Fruit fly (Drosophila melanogaster) whole organism, embryonic: ENCODE results near the gene CG31109.

Experiments
- Blimp-1 ChIP-seq: fragments of 200-800 bp; sonication (Bioruptor generic); optimal IDR thresholded peaks from 3 replicates; lab custom pipeline; 2018; ENCODE audit warnings: missing biosample characterization, missing genetic modification characterization, mild to moderate bottlenecking, moderate library complexity, missing genetic modification reagents
- CG10462 ChIP-seq: fragments of 200-800 bp; sonication (Bioruptor generic); optimal IDR thresholded peaks from 2 replicates; lab custom pipeline; 2016; ENCODE audit warnings: missing biosample characterization, missing genetic modification characterization
- CG10979 ChIP-seq: fragments of 200-800 bp; sonication (Bioruptor generic); optimal IDR thresholded peaks from 2 replicates; lab custom pipeline; 2018; ENCODE audit warnings: missing biosample characterization, mild to moderate bottlenecking, missing genetic modification characterization, moderate library complexity
- CG12769 ChIP-seq: fragments of 200-800 bp; sonication (Bioruptor generic); optimal IDR thresholded peaks from 2 replicates; lab custom pipeline; 2019; ENCODE audit warnings: missing biosample characterization, mild to moderate bottlenecking, missing genetic modification characterization, moderate library complexity
- CG13424 ChIP-seq: fragments of 200-800 bp; sonication (Bioruptor generic); optimal IDR thresholded peaks from 2 replicates; lab custom pipeline; 2019; ENCODE audit warnings: missing biosample characterization, mild to moderate bottlenecking, missing genetic modification characterization, moderate library complexity
- CG15269 ChIP-seq: fragments of 200-800 bp; sonication (Bioruptor generic); optimal IDR thresholded peaks from 2 replicates; lab custom pipeline; 2018; ENCODE audit warnings: missing biosample characterization, mild to moderate bottlenecking, missing genetic modification characterization, moderate library complexity
- CG1603 ChIP-seq: fragments of 200-800 bp; sonication (Bioruptor generic); optimal IDR thresholded peaks from 2 replicates; lab custom pipeline; 2019; ENCODE audit warnings: missing biosample characterization, mild to moderate bottlenecking, missing genetic modification characterization, moderate library complexity
- CG17328 ChIP-seq: fragments of 200-800 bp; sonication (Bioruptor generic); IDR thresholded peaks from 2 replicates; pipeline ENCODE4 v1.3.6; 2022; ENCODE audit warnings: missing biosample characterization, missing genetic modification characterization
- CG18476 ChIP-seq: fragments of 200-800 bp; sonication (Bioruptor generic); optimal IDR thresholded peaks from 2 replicates; lab custom pipeline; 2016; ENCODE audit warnings: missing biosample characterization, mild to moderate bottlenecking, missing genetic modification characterization
- CG18619 ChIP-seq: fragments of 200-800 bp; sonication (Bioruptor generic); optimal IDR thresholded peaks from 3 replicates; lab custom pipeline; 2017; ENCODE audit warnings: missing biosample characterization, mild to moderate bottlenecking, missing genetic modification characterization
- CG3847 ChIP-seq: fragments of 200-800 bp; sonication (Bioruptor generic); IDR thresholded peaks from 2 replicates; pipeline ENCODE4 v1.3.6; 2022; ENCODE audit warnings: missing biosample characterization, missing genetic modification characterization
- Camta ChIP-seq: fragments of 200-800 bp; sonication (Bioruptor generic); optimal IDR thresholded peaks from 2 replicates; lab custom pipeline; 2016; ENCODE audit warnings: missing biosample characterization, missing genetic modification characterization
- Dfd ChIP-seq, 2 experiments: fragments of >200 bp; optimal IDR thresholded peaks; 2 replicates each; lab custom pipeline; 2017; ENCODE audit warnings: missing biosample characterization in 2 of 2, missing genetic modification characterization in 2 of 2
- Dip3 ChIP-seq: fragments of 200-800 bp; sonication (Bioruptor generic); optimal IDR thresholded peaks from 3 replicates; lab custom pipeline; 2016; ENCODE audit warnings: missing biosample characterization, missing genetic modification characterization
- Drgx ChIP-seq: fragments of 200-800 bp; sonication (Bioruptor generic); IDR thresholded peaks from 2 replicates; pipeline ENCODE4 v1.3.6; 2022; ENCODE audit warnings: missing biosample characterization, missing genetic modification characterization
- Eip74EF ChIP-seq, 2 experiments: fragments of 200-800 bp in 1 of 2; fragments of >200 bp in 1 of 2; sonication (Bioruptor generic) in 1 of 2; optimal IDR thresholded peaks; 2 replicates each; lab custom pipeline; 2017 to 2019; ENCODE audit warnings: missing biosample characterization in 2 of 2, missing genetic modification characterization in 2 of 2, mild to moderate bottlenecking in 1 of 2, moderate library complexity in 1 of 2
- Fer2 ChIP-seq: fragments of 200-800 bp; sonication (Bioruptor generic); optimal IDR thresholded peaks from 2 replicates; lab custom pipeline; 2018; ENCODE audit warnings: missing biosample characterization, mild to moderate bottlenecking, missing genetic modification characterization, moderate library complexity
- Fer3 ChIP-seq: fragments of 200-800 bp; sonication (Bioruptor generic); optimal IDR thresholded peaks from 2 replicates; lab custom pipeline; 2018; ENCODE audit warnings: missing biosample characterization, mild to moderate bottlenecking, missing genetic modification characterization, moderate library complexity
- GATAe ChIP-seq: fragments of 200-800 bp; sonication (Bioruptor generic); conservative IDR thresholded peaks from 2 replicates; pipeline ENCODE4 v1.3.6; 2022; ENCODE audit warnings: missing biosample characterization, missing genetic modification characterization
- Opbp ChIP-seq: fragments of 200-800 bp; sonication (Bioruptor generic); IDR thresholded peaks from 3 replicates; pipeline ENCODE4 v1.3.6; 2022; ENCODE audit warnings: missing biosample characterization, missing genetic modification characterization; ENCODE audit not compliant: partially characterized antibody
- Pdp1 ChIP-seq, 2 experiments: fragments of 200-800 bp; sonication (Bioruptor generic); optimal IDR thresholded peaks; 3 replicates each; lab custom pipeline; 2016; ENCODE audit warnings: missing biosample characterization in 2 of 2, missing genetic modification characterization in 2 of 2, mild to moderate bottlenecking in 1 of 2, moderate library complexity in 1 of 2
- Ravus ChIP-seq: fragments of 200-800 bp; sonication (Bioruptor generic); IDR thresholded peaks from 2 replicates; pipeline ENCODE4 v1.3.6; 2022; ENCODE audit warnings: missing biosample characterization, missing genetic modification characterization
- Six4 ChIP-seq: fragments of 200-800 bp; sonication (Bioruptor generic); optimal IDR thresholded peaks from 2 replicates; lab custom pipeline; 2016; ENCODE audit warnings: missing biosample characterization, missing genetic modification characterization
- Sox102F ChIP-seq: fragments of 200-800 bp; sonication (Bioruptor generic); optimal IDR thresholded peaks from 2 replicates; lab custom pipeline; 2018; ENCODE audit warnings: missing biosample characterization, mild to moderate bottlenecking, missing genetic modification characterization, moderate library complexity
- abd-A ChIP-seq: fragments of 200-800 bp; sonication (Bioruptor generic); optimal IDR thresholded peaks from 3 replicates; lab custom pipeline; 2019; ENCODE audit warnings: missing biosample characterization, mild to moderate bottlenecking, missing genetic modification characterization, moderate library complexity
- bsh ChIP-seq, 2 experiments: fragments of 200-800 bp; sonication (Bioruptor generic); optimal IDR thresholded peaks; 2 replicates each; lab custom pipeline; 2017 to 2018; ENCODE audit warnings: mild to moderate bottlenecking in 2 of 2, missing biosample characterization in 2 of 2, missing genetic modification characterization in 2 of 2, moderate library complexity in 1 of 2
- cas ChIP-seq: fragments of 200-800 bp; sonication (Bioruptor generic); IDR thresholded peaks from 2 replicates; pipeline ENCODE4 v1.3.6; 2022; ENCODE audit warnings: missing biosample characterization, missing genetic modification characterization
- cg ChIP-seq: fragments of 200-800 bp; sonication (Bioruptor generic); optimal IDR thresholded peaks from 3 replicates; lab custom pipeline; 2019; ENCODE audit warnings: missing biosample characterization, mild to moderate bottlenecking, missing genetic modification characterization, moderate library complexity
- chinmo ChIP-seq: fragments of 200-800 bp; sonication (Bioruptor generic); IDR thresholded peaks from 4 replicates; pipeline ENCODE4 v1.3.6; 2022; ENCODE audit warnings: missing biosample characterization, missing genetic modification characterization; ENCODE audit not compliant: partially characterized antibody
- corto ChIP-seq: fragments of 200-800 bp; sonication (Bioruptor generic); optimal IDR thresholded peaks from 2 replicates; lab custom pipeline; 2016; ENCODE audit warnings: missing biosample characterization, mild to moderate bottlenecking, missing genetic modification characterization, moderate library complexity
- cwo ChIP-seq: fragments of 200-800 bp; sonication (Bioruptor generic); optimal IDR thresholded peaks from 3 replicates; lab custom pipeline; 2017; ENCODE audit warnings: missing biosample characterization, missing genetic modification characterization, mild to moderate bottlenecking, moderate library complexity, missing genetic modification reagents
- da ChIP-seq: fragments of 200-800 bp; sonication (Bioruptor generic); optimal IDR thresholded peaks from 2 replicates; lab custom pipeline; 2016; ENCODE audit warnings: missing biosample characterization, missing genetic modification characterization
- esg ChIP-seq: fragments of 200-800 bp; sonication (Bioruptor generic); conservative IDR thresholded peaks from 2 replicates; pipeline ENCODE4 v1.3.6; 2022; ENCODE audit warnings: missing biosample characterization, missing genetic modification characterization
- ham ChIP-seq: fragments of 200-800 bp; sonication (Bioruptor generic); IDR thresholded peaks from 2 replicates; pipeline ENCODE4 v1.3.6; 2022; ENCODE audit warnings: missing biosample characterization, missing genetic modification characterization
- ind ChIP-seq: fragments of 200-800 bp; sonication (Bioruptor generic); optimal IDR thresholded peaks from 3 replicates; lab custom pipeline; 2016; ENCODE audit warnings: missing biosample characterization, missing genetic modification characterization
- maf-S ChIP-seq: fragments of 200-800 bp; sonication (Bioruptor generic); optimal IDR thresholded peaks from 2 replicates; lab custom pipeline; 2016; ENCODE audit warnings: missing biosample characterization, missing genetic modification characterization
- nmo ChIP-seq: fragments of 200-800 bp; sonication (Bioruptor generic); optimal IDR thresholded peaks from 2 replicates; lab custom pipeline; 2018; ENCODE audit warnings: missing biosample characterization, mild to moderate bottlenecking, missing genetic modification characterization, moderate library complexity
- otp ChIP-seq: fragments of 200-800 bp; sonication (Bioruptor generic); IDR thresholded peaks from 3 replicates; pipeline ENCODE4, ENCODE4 v1.3.6; 2022; ENCODE audit warnings: missing biosample characterization, missing genetic modification characterization
- prd ChIP-seq, 3 experiments: fragments of >200 bp in 2 of 3; fragments of 200-800 bp in 1 of 3; sonication (Bioruptor generic) in 1 of 3; optimal IDR thresholded peaks in 2 of 3; IDR thresholded peaks in 1 of 3; 2 replicates in 2 of 3; 3 replicates in 1 of 3; pipeline versions ENCODE4 v1.3.6 to Lab custom; 2017 to 2022; ENCODE audit warnings: missing biosample characterization in 1 of 3, missing genetic modification characterization in 1 of 3
- pum ChIP-seq: fragments of 200-800 bp; sonication (Bioruptor generic); optimal IDR thresholded peaks from 2 replicates; lab custom pipeline; 2016; ENCODE audit warnings: missing biosample characterization, missing genetic modification characterization
- salm ChIP-seq: fragments of 200-800 bp; sonication (Bioruptor generic); optimal IDR thresholded peaks from 2 replicates; lab custom pipeline; 2018; ENCODE audit warnings: missing biosample characterization, mild to moderate bottlenecking, missing genetic modification characterization
- sd ChIP-seq: fragments of 200-800 bp; sonication (Bioruptor generic); optimal IDR thresholded peaks from 3 replicates; lab custom pipeline; 2018; ENCODE audit warnings: missing biosample characterization, mild to moderate bottlenecking, missing genetic modification characterization, moderate library complexity
- sens ChIP-seq: fragments of 200-800 bp; sonication (Bioruptor generic); peaks from one replicate; lab custom pipeline; 2016; ENCODE audit warnings: missing biosample characterization, missing genetic modification characterization
- sug ChIP-seq: fragments of 200-800 bp; optimal IDR thresholded peaks from 2 replicates; lab custom pipeline; 2019; ENCODE audit warnings: missing biosample characterization, mild to moderate bottlenecking, missing genetic modification characterization, moderate library complexity
- ttk ChIP-seq: fragments of 200-800 bp; sonication (Bioruptor generic); IDR thresholded peaks from 2 replicates; pipeline ENCODE4 v2.1.2; 2022; ENCODE audit warnings: missing biosample characterization, missing genetic modification characterization
- vvl ChIP-seq: fragments of 200-800 bp; sonication (Bioruptor generic); IDR thresholded peaks from 2 replicates; pipeline ENCODE4 v1.3.6; 2022; ENCODE audit warnings: missing biosample characterization, missing genetic modification characterization
- zen ChIP-seq: fragments of 200-800 bp; sonication (Bioruptor generic); optimal IDR thresholded peaks from 3 replicates; lab custom pipeline; 2018; ENCODE audit warnings: missing biosample characterization, mild to moderate bottlenecking, missing genetic modification characterization, moderate library complexity

The CG31109 gene

dm6 chr3R:25009745-25010446, 44.6 kb downstream of the CG31109 start (continued):
- TF ChIP-seq Fer2 (tag; lab: Kevin White, UChicago) (no peak), ind (GFP tag; lab: Kevin White, UChicago) (no peak), maf-S (GFP tag; lab: Kevin White, UChicago) (no peak), otp (GFP tag; lab: Robert Waterston, UW) (no peak), CG1603 (tag; lab: Kevin White, UChicago) (peak; percentile 27), sug (no peak), Drgx (GFP tag; lab: Robert Waterston, UW) (peak; percentile 92), sens (peak; percentile 16), corto (GFP tag; lab: Kevin White, UChicago) (no peak), Dfd (GFP tag; optimal IDR thresholded peaks at IDR 0.05; lab: Kevin White, UChicago) (no peak), Ravus (GFP tag; lab: Robert Waterston, UW) (no peak), CG10979 (peak; percentile 40), Blimp-1 (GFP tag; lab: Kevin White, UChicago) (peak; percentile 13), CG13424 (tag; lab: Kevin White, UChicago) (no peak), Fer3 (tag; lab: Kevin White, UChicago) (no peak), CG12769 (tag; lab: Kevin White, UChicago) (no peak), CG17328 (GFP tag; lab: Robert Waterston, UW) (0 out of 2 replicates have a peak, but pooled peaks have one; percentile 26), prd (optimal IDR thresholded peaks at IDR 0.05; lab: Kevin White, UChicago) (no peak), prd (GFP tag; IDR thresholded peaks at IDR 0.05; lab: Robert Waterston, UW) (peak; percentile 45; the same call in 1 of the 3 replicates), esg (GFP tag; lab: Robert Waterston, UW) (no peak), ham (GFP tag; lab: Robert Waterston, UW) (no peak), CG18476 (GFP tag; lab: Kevin White, UChicago) (no peak), vvl (GFP tag; lab: Robert Waterston, UW) (0 out of 2 replicates have a peak, but pooled peaks have one; percentile 27), salm (tag; lab: Kevin White, UChicago) (no peak), pum (GFP tag; lab: Kevin White, UChicago) (no peak), CG18619 (GFP tag; lab: Kevin White, UChicago) (no peak), GATAe (GFP tag; lab: Robert Waterston, UW) (no peak), Dip3 (GFP tag; lab: Kevin White, UChicago) (no peak), cas (GFP tag; lab: Robert Waterston, UW) (no peak), Camta (GFP tag; lab: Kevin White, UChicago) (no peak), bsh (GFP tag; optimal IDR thresholded peaks at IDR 0.05; lab: Kevin White, UChicago) (peak; percentile 38 to 83)
- TF ChIP-seq, all 482 proteins: peak for 16

dm6 chr3R:25005748-25006147, 48.7 kb downstream of the CG31109 start:
- TF ChIP-seq chinmo (GFP tag; lab: Robert Waterston, UW): peak; percentile 90; the same call in 2 of the 4 replicates
- no peak for TF ChIP-seq nmo (GFP tag; lab: Kevin White, UChicago)
- no peak for TF ChIP-seq Six4 (GFP tag; lab: Kevin White, UChicago)
- TF ChIP-seq sd (tag; lab: Kevin White, UChicago): peak; percentile 81
- no peak for TF ChIP-seq ttk
- TF ChIP-seq CG10462 (GFP tag; lab: Kevin White, UChicago): no peak
- TF ChIP-seq da (GFP tag; lab: Kevin White, UChicago): no peak
- TF ChIP-seq vvl (GFP tag; lab: Robert Waterston, UW): peak; percentile 80
- TF ChIP-seq Sox102F (GFP tag; lab: Kevin White, UChicago): peak; percentile 1
- TF ChIP-seq cg: peak; percentile 3
- TF ChIP-seq CG3847 (GFP tag; lab: Robert Waterston, UW): no peak
- TF ChIP-seq Pdp1 (GFP tag; optimal IDR thresholded peaks at IDR 0.05; lab: Kevin White, UChicago): peak in 1 of 2 experiments; percentile 64
- no peak for TF ChIP-seq zen
- TF ChIP-seq CG12769 (tag; lab: Kevin White, UChicago): peak; percentile 59
- peak; percentile 55 for TF ChIP-seq cwo (GFP tag; lab: Kevin White, UChicago)
- TF ChIP-seq Opbp (GFP tag; lab: Robert Waterston, UW): no peak
- peak in 1 of 2 experiments; percentile 75 for TF ChIP-seq Eip74EF (GFP tag; optimal IDR thresholded peaks at IDR 0.05; lab: Kevin White, UChicago)
- peak; percentile 38 for TF ChIP-seq CG15269 (tag; lab: Kevin White, UChicago)
- TF ChIP-seq abd-A (tag; lab: Kevin White, UChicago): peak; percentile 73
